Worm (Caenorhabditis elegans): ENCODE data around the gene bckd-1A.

The bckd-1A gene

ce11 chrIII:13015754-13016317 lies 43.5 kb upstream of the bckd-1A start (continued):
- TF ChIP-seq ceh-91 (GFP tag; IDR thresholded peaks at IDR 0.05) = no peak
- no peak for TF ChIP-seq zim-3 (tag; optimal IDR thresholded peaks at IDR 0.05)
- TF ChIP-seq F55B11.4 (tag; optimal IDR thresholded peaks at IDR 0.05; ENCODE audit: borderline replicate concordance, insufficient read depth) = no peak
- TF ChIP-seq bed-1 (GFP tag; IDR thresholded peaks at IDR 0.05) = no peak
- TF ChIP-seq hlh-12 (tag; optimal IDR thresholded peaks at IDR 0.05) = no peak
- TF ChIP-seq athp-1 (tag; optimal IDR thresholded peaks at IDR 0.05) = peak; percentile 37
- no peak for TF ChIP-seq akir-1 (GFP tag; optimal IDR thresholded peaks at IDR 0.05)
- TF ChIP-seq nhr-179 (tag; optimal IDR thresholded peaks at IDR 0.05) = no peak
- peak; percentile 25 for TF ChIP-seq attf-5 (GFP tag; optimal IDR thresholded peaks at IDR 0.05)
- TF ChIP-seq hmg-20 (GFP tag; IDR thresholded peaks at IDR 0.05) = no peak
- TF ChIP-seq him-1 (tag; optimal IDR thresholded peaks at IDR 0.05) = peak; percentile 69
- TF ChIP-seq F57A8.1 (GFP tag; optimal IDR thresholded peaks at IDR 0.05) = no peak
- peak; percentile 81 for TF ChIP-seq lsy-27 (tag; optimal IDR thresholded peaks at IDR 0.05; ENCODE audit: borderline replicate concordance, insufficient read depth)
- no peak for TF ChIP-seq aptf-3 (GFP tag; IDR thresholded peaks at IDR 0.05)
- TF ChIP-seq madf-6 (GFP tag; IDR thresholded peaks at IDR 0.05) = peak; percentile 31; the same call in 1 of the 2 replicates
- peak; percentile 33; the same call in 1 of the 2 replicates for TF ChIP-seq rcor-1 (GFP tag; IDR thresholded peaks at IDR 0.05)
- TF ChIP-seq madf-8 (GFP tag; conservative IDR thresholded peaks at IDR 0.05) = no peak
- TF ChIP-seq chd-7 (tag; optimal IDR thresholded peaks at IDR 0.05) = peak; percentile 18
- peak; percentile 66 for TF ChIP-seq nhr-90 (tag; optimal IDR thresholded peaks at IDR 0.05)
- TF ChIP-seq Y79H2A.3 (GFP tag; conservative IDR thresholded peaks at IDR 0.05) = no peak
- TF ChIP-seq ets-4 (GFP tag; optimal IDR thresholded peaks at IDR 0.05) = no peak
- peak; percentile 31 for TF ChIP-seq snpc-3.4 (tag; optimal IDR thresholded peaks at IDR 0.05)
- TF ChIP-seq madf-10 (tag; optimal IDR thresholded peaks at IDR 0.05) = peak; percentile 44
- 0 out of 2 replicates have a peak, but pooled peaks have one; percentile 26 for TF ChIP-seq Y67H2A.10 (GFP tag; conservative IDR thresholded peaks at IDR 0.05)
- no peak for TF ChIP-seq ztf-22 (GFP tag; optimal IDR thresholded peaks at IDR 0.05)
- TF ChIP-seq unc-62 (GFP tag; optimal IDR thresholded peaks at IDR 0.05) = no peak
- TF ChIP-seq somi-1 (GFP tag; optimal IDR thresholded peaks at IDR 0.05) = peak; percentile 13
- TF ChIP-seq hmg-1.2 (GFP tag; IDR thresholded peaks at IDR 0.05) = peak; percentile 62
- TF ChIP-seq B0336.3 (GFP tag; IDR thresholded peaks at IDR 0.05) = 0 out of 2 replicates have a peak, but pooled peaks have one; percentile 34
- TF ChIP-seq ztf-18 (tag; optimal IDR thresholded peaks at IDR 0.05) = peak; percentile 60
- no peak for TF ChIP-seq Y56A3A.18 (GFP tag; IDR thresholded peaks at IDR 0.05)
- peak; percentile 25 for TF ChIP-seq snpc-1.3 (tag; optimal IDR thresholded peaks at IDR 0.05; ENCODE audit: insufficient read depth)
- no peak for TF ChIP-seq cebp-2 (GFP tag; IDR thresholded peaks at IDR 0.05)
- TF ChIP-seq rec-8 (tag; optimal IDR thresholded peaks at IDR 0.05) = peak; percentile 12 to 37
- no peak for TF ChIP-seq egl-44 (GFP tag; IDR thresholded peaks at IDR 0.05)
- TF ChIP-seq dpl-1 (GFP tag; optimal IDR thresholded peaks at IDR 0.05) = no peak
- peak; percentile 27 for TF ChIP-seq lin-54 (GFP tag; optimal IDR thresholded peaks at IDR 0.05)
- TF ChIP-seq ZK185.1 (tag; optimal IDR thresholded peaks at IDR 0.05; ENCODE audit: poor library complexity, severe bottlenecking) = no peak
- TF ChIP-seq tbx-9 (tag; optimal IDR thresholded peaks at IDR 0.05; ENCODE audit: borderline replicate concordance) = no peak
- TF ChIP-seq ama-1 (optimal IDR thresholded peaks at IDR 0.05) = no peak
- TF ChIP-seq ama-1 (GFP tag; optimal IDR thresholded peaks at IDR 0.05) = peak; percentile 4 to 76
- TF ChIP-seq bed-2 (GFP tag; IDR thresholded peaks at IDR 0.05) = no peak
- peak; percentile 84 for TF ChIP-seq B0261.1 (tag; optimal IDR thresholded peaks at IDR 0.05)
- TF ChIP-seq nfya-2 (GFP tag; IDR thresholded peaks at IDR 0.05) = no peak
- TF ChIP-seq efl-1 (GFP tag; optimal IDR thresholded peaks at IDR 0.05) = no peak
- TF ChIP-seq attf-3 (GFP tag; conservative IDR thresholded peaks at IDR 0.05) = peak; percentile 33; the same call in 1 of the 2 replicates
- TF ChIP-seq Y95B8A.8 (GFP tag; IDR thresholded peaks at IDR 0.05) = no peak

All from whole organism, young adult.